Fruit fly (Drosophila melanogaster): ENCODE measurements around the gene nsl1.

- TF ChIP-seq CG12605 (GFP tag; IDR thresholded peaks at IDR 0.05) (no peak), Ets98B (GFP tag; IDR thresholded peaks at IDR 0.05) (no peak), D1 (tag; optimal IDR thresholded peaks at IDR 0.05) (no peak), rn (GFP tag; IDR thresholded peaks at IDR 0.05) (no peak)
Observed at dm6 chr3R:15807877-15808381, 14.3 kb downstream of the nsl1 start.
